Worm (Caenorhabditis elegans) whole organism, L4 larva: ENCODE results near the gene ZK899.5.
"Not testable (repeated sequence)": the region's sequence is repeated elsewhere in the genome, so short reads cannot be mapped to it uniquely, and the experiment has no call there.

Source experiments
- F26F4.8 ChIP-seq: fragments of 200-800 bp; sonication (Bioruptor generic); conservative IDR thresholded peaks from 2 replicates; pipeline ENCODE4 v1.3.6; 2022; ENCODE audit warnings: missing genetic modification characterization, missing compliant biosample characterization
- F44E2.7 ChIP-seq: fragments of 200-800 bp; sonication (Bioruptor generic); IDR thresholded peaks from 2 replicates; pipeline ENCODE4 v2.1.2; 2022; ENCODE audit warnings: missing genetic modification characterization, missing compliant biosample characterization
- T20F7.1 ChIP-seq: fragments of 200-800 bp; sonication (Bioruptor generic); optimal IDR thresholded peaks from 2 replicates; lab custom pipeline; 2018; ENCODE audit warnings: mild to moderate bottlenecking, missing genetic modification characterization, missing compliant biosample characterization
- T26A8.4 ChIP-seq: fragments of 200-800 bp; sonication (Bioruptor generic); IDR thresholded peaks from 2 replicates; pipeline ENCODE4 v1.3.6; 2022; ENCODE audit warnings: missing genetic modification characterization, missing compliant biosample characterization
- ZK546.5 ChIP-seq, 2 experiments: sonication (generic microtip); optimal IDR thresholded peaks; 2 replicates each; lab custom pipeline; 2017; ENCODE audit warnings: missing biosample characterization in 2 of 2, missing genetic modification characterization in 2 of 2
- aha-1 ChIP-seq: fragments of 150-350 bp; peaks from one replicate; lab custom pipeline; 2014; ENCODE audit warnings: missing biosample characterization, missing genetic modification characterization
- aly-2 ChIP-seq: sonication (generic microtip); optimal IDR thresholded peaks from 2 replicates; lab custom pipeline; 2018; ENCODE audit warnings: missing biosample characterization, missing genetic modification characterization
- ceh-28 ChIP-seq: fragments of 150-350 bp; optimal IDR thresholded peaks from 2 replicates; lab custom pipeline; 2014; ENCODE audit warnings: missing biosample characterization, missing genetic modification reagents, missing genetic modification characterization
- ceh-32 ChIP-seq: sonication (generic microtip); optimal IDR thresholded peaks from 2 replicates; lab custom pipeline; 2016; ENCODE audit warnings: mild to moderate bottlenecking, missing genetic modification characterization, missing compliant biosample characterization; ENCODE audit not compliant: poor library complexity
- ceh-44 ChIP-seq: fragments of 200-800 bp; sonication (Bioruptor generic); IDR thresholded peaks from 2 replicates; pipeline ENCODE4 v1.3.6; 2022; ENCODE audit warnings: missing genetic modification reagents, missing genetic modification characterization, missing compliant biosample characterization
- ceh-62 ChIP-seq: sonication (generic microtip); optimal IDR thresholded peaks from 2 replicates; lab custom pipeline; 2017; ENCODE audit warnings: missing biosample characterization, missing genetic modification characterization
- ces-1 ChIP-seq: fragments of 150-350 bp; sonication (generic microtip); optimal IDR thresholded peaks from 4 replicates; lab custom pipeline; 2014; ENCODE audit warnings: missing biosample characterization, missing genetic modification reagents, missing genetic modification characterization
- cey-2 ChIP-seq: sonication (generic microtip); optimal IDR thresholded peaks from 3 replicates; lab custom pipeline; 2017; ENCODE audit warnings: missing genetic modification characterization, mild to moderate bottlenecking, missing compliant biosample characterization, antibody characterized with exemption, borderline replicate concordance; ENCODE audit not compliant: insufficient read depth
- daf-12 ChIP-seq: fragments of 150-350 bp; optimal IDR thresholded peaks from 2 replicates; lab custom pipeline; 2014; ENCODE audit warnings: missing biosample characterization, missing genetic modification reagents, missing genetic modification characterization
- daf-8 ChIP-seq: fragments of 200-800 bp; sonication (Bioruptor generic); IDR thresholded peaks from 2 replicates; pipeline ENCODE4 v1.3.6; 2022; ENCODE audit warnings: missing genetic modification characterization, missing compliant biosample characterization
- dmd-6 ChIP-seq: fragments of 200-800 bp; sonication (Bioruptor generic); IDR thresholded peaks from 2 replicates; pipeline ENCODE4 v1.3.6; 2022; ENCODE audit warnings: missing genetic modification reagents, missing genetic modification characterization, missing compliant biosample characterization
- dmd-9 ChIP-seq: fragments of 200-800 bp; sonication (Bioruptor generic); IDR thresholded peaks from 2 replicates; pipeline ENCODE4 v1.3.6; 2022; ENCODE audit warnings: missing genetic modification reagents, missing genetic modification characterization, missing compliant biosample characterization
- dpl-1 ChIP-seq: fragments of 150-350 bp; optimal IDR thresholded peaks from 2 replicates; lab custom pipeline; 2014; ENCODE audit warnings: missing biosample characterization, missing genetic modification reagents, missing genetic modification characterization
- egl-43 ChIP-seq: fragments of 200-800 bp; sonication (Bioruptor generic); IDR thresholded peaks from 2 replicates; pipeline ENCODE4 v1.3.6; 2022; ENCODE audit warnings: missing genetic modification reagents, missing genetic modification characterization, missing compliant biosample characterization
- gei-8 ChIP-seq: fragments of 200-800 bp; sonication (Bioruptor generic); optimal IDR thresholded peaks from 2 replicates; lab custom pipeline; 2018; ENCODE audit warnings: mild to moderate bottlenecking, missing genetic modification characterization, missing compliant biosample characterization
- hif-1 ChIP-seq, 2 experiments: sonication (generic microtip); optimal IDR thresholded peaks; 2 replicates each; lab custom pipeline; 2016 to 2017; ENCODE audit warnings: missing compliant biosample characterization in 2 of 2, missing genetic modification characterization in 2 of 2, missing genetic modification reagents in 2 of 2, missing genotype in 2 of 2, mild to moderate bottlenecking in 1 of 2
- hlh-11 ChIP-seq: fragments of 200-800 bp; sonication (Bioruptor generic); optimal IDR thresholded peaks from 2 replicates; lab custom pipeline; 2018; ENCODE audit warnings: mild to moderate bottlenecking, missing genetic modification characterization, missing compliant biosample characterization
- lin-13 ChIP-seq: fragments of 150-350 bp; optimal IDR thresholded peaks from 2 replicates; lab custom pipeline; 2014; ENCODE audit warnings: missing biosample characterization, missing genetic modification reagents, missing genetic modification characterization
- madf-9 ChIP-seq: fragments of 200-800 bp; sonication (Bioruptor generic); conservative IDR thresholded peaks from 2 replicates; pipeline ENCODE4 v1.3.6; 2022; ENCODE audit warnings: missing genetic modification reagents, missing genetic modification characterization, missing compliant biosample characterization
- mep-1 ChIP-seq: fragments of 150-350 bp; sonication (generic microtip); optimal IDR thresholded peaks from 3 replicates; lab custom pipeline; 2014; ENCODE audit warnings: missing biosample characterization, missing genetic modification characterization
- mxl-3 ChIP-seq: fragments of 200-800 bp; sonication (Bioruptor generic); optimal IDR thresholded peaks from 2 replicates; lab custom pipeline; 2018; ENCODE audit warnings: mild to moderate bottlenecking, missing genetic modification characterization, missing compliant biosample characterization
- nhr-10 ChIP-seq: fragments of 150-350 bp; optimal IDR thresholded peaks from 2 replicates; lab custom pipeline; 2014; ENCODE audit warnings: missing biosample characterization, missing genetic modification characterization
- nhr-237 ChIP-seq: sonication (generic microtip); optimal IDR thresholded peaks from 2 replicates; lab custom pipeline; 2017; ENCODE audit warnings: missing biosample characterization, missing genetic modification characterization
- nhr-25 ChIP-seq: sonication (generic microtip); optimal IDR thresholded peaks from 2 replicates; lab custom pipeline; 2017; ENCODE audit warnings: missing genetic modification characterization, mild to moderate bottlenecking, missing compliant biosample characterization, antibody characterized with exemption, moderate library complexity, borderline replicate concordance; ENCODE audit not compliant: insufficient read depth
- nhr-41 ChIP-seq: fragments of 200-800 bp; sonication (Bioruptor generic); IDR thresholded peaks from 2 replicates; pipeline ENCODE4 v1.3.6; 2022; ENCODE audit warnings: missing genetic modification reagents, missing genetic modification characterization, missing compliant biosample characterization
- nhr-6 ChIP-seq: fragments of 150-350 bp; optimal IDR thresholded peaks from 2 replicates; lab custom pipeline; 2014; ENCODE audit warnings: missing biosample characterization, missing genetic modification characterization
- nhr-77 ChIP-seq: fragments of 150-350 bp; optimal IDR thresholded peaks from 2 replicates; lab custom pipeline; 2014; ENCODE audit warnings: missing biosample characterization, missing genetic modification characterization
- pha-4 ChIP-seq, 2 experiments: fragments of 150-350 bp in 1 of 2; fragments of 200-800 bp in 1 of 2; sonication (Bioruptor generic) in 1 of 2; IDR thresholded peaks in 1 of 2; optimal IDR thresholded peaks in 1 of 2; 2 replicates each; pipeline versions ENCODE4 v1.3.6 to Lab custom; 2014 to 2022; ENCODE audit warnings: missing genetic modification characterization in 2 of 2, missing genetic modification reagents in 2 of 2, missing biosample characterization in 1 of 2, missing compliant biosample characterization in 1 of 2
- pqm-1 ChIP-seq: sonication (generic microtip); optimal IDR thresholded peaks from 2 replicates; lab custom pipeline; 2017; ENCODE audit warnings: missing biosample characterization, missing genetic modification characterization
- snpc-1.2 ChIP-seq: fragments of 200-800 bp; sonication (Bioruptor generic); IDR thresholded peaks from 2 replicates; pipeline ENCODE4 v1.3.6; 2022; ENCODE audit warnings: missing genetic modification reagents, missing genetic modification characterization, missing compliant biosample characterization
- snpc-4 ChIP-seq: fragments of 150-350 bp; optimal IDR thresholded peaks from 2 replicates; lab custom pipeline; 2014; ENCODE audit warnings: missing biosample characterization, missing genetic modification characterization
- tra-1 ChIP-seq: fragments of 200-800 bp; sonication (Bioruptor generic); IDR thresholded peaks from 2 replicates; pipeline ENCODE4 v1.3.6; 2022; ENCODE audit warnings: missing genetic modification reagents, missing genetic modification characterization, missing compliant biosample characterization
- ztf-11 ChIP-seq: fragments of 150-350 bp; optimal IDR thresholded peaks from 2 replicates; lab custom pipeline; 2014; ENCODE audit warnings: missing biosample characterization, missing genetic modification characterization

ZK899.5 gene

DNA sequence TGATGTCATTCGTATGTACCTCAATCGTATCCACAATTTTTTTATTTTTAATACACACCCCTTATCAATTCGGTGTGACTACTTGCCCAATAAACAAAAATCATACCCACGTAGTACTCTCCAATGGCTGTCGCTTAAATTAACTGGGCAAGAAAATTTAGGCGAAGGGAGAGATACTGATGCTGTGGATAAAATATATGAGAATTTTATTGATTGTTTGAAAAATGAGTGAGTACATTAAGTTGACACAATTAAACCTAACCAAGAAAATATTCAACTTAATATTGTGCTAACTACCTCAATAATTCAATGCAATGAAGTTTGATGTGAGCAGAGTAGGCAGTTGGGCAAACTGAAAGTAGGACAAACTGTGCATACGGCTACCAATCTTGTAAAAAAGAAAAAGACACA lies 5.0 kb upstream of the ZK899.5 start (continued):
- TF ChIP-seq daf-12 (tag; lab: Kevin White, UChicago) (no peak), ceh-44 (GFP tag; lab: Robert Waterston, UW) (peak; percentile 59; the same call in 1 of the 2 replicates), mep-1 (tag; lab: Kevin White, UChicago) (peak; percentile 100), pha-4 (GFP tag; IDR thresholded peaks at IDR 0.05; lab: Robert Waterston, UW) (peak; percentile 97), pha-4 (tag; optimal IDR thresholded peaks at IDR 0.05; lab: Kevin White, UChicago) (peak; percentile 99), dpl-1 (GFP tag; lab: Kevin White, UChicago) (peak; percentile 75), hlh-11 (peak; percentile 97), hif-1 (tag; optimal IDR thresholded peaks at IDR 0.05; lab: Kevin White, UChicago) (peak; percentile 65 to 89), dmd-6 (GFP tag; lab: Robert Waterston, UW) (peak; percentile 97), egl-43 (GFP tag; lab: Robert Waterston, UW) (peak; percentile 96), aha-1 (tag; lab: Kevin White, UChicago) (peak; percentile 100), nhr-41 (GFP tag; lab: Robert Waterston, UW) (peak; percentile 75), nhr-10 (tag; lab: Kevin White, UChicago) (peak; percentile 100), nhr-25 (tag; lab: Kevin White, UChicago) (peak; percentile 98)

DNA sequence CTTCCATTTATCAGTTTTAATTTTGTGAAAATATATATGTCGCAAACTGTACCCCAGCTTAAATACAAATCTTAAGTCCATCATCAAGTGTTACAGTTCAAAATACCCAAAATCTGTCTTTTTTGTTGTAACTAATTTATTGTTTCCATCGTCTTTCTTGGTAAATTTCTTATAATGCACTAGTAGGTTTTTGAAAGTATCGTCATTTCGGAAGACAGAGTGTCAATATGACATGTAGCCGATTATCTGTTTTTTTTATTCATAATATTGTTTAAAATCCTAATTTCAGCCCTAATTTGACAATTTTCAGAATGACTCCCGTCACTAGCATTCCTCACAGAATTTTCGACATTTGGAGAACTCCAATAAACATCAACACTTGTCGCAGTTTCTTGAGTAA lies 2.3 kb upstream of the ZK899.5 start, which contains the start of gene ZK899.6:
TSS of gene ZK899.6 (plus strand) at position 301 of the 400 bp plus-strand sequence.
- not testable (repeated sequence) for TF ChIP-seq tra-1 (GFP tag; lab: Robert Waterston, UW); aha-1 (tag; lab: Kevin White, UChicago); ztf-11 (tag; lab: Kevin White, UChicago)

DNA sequence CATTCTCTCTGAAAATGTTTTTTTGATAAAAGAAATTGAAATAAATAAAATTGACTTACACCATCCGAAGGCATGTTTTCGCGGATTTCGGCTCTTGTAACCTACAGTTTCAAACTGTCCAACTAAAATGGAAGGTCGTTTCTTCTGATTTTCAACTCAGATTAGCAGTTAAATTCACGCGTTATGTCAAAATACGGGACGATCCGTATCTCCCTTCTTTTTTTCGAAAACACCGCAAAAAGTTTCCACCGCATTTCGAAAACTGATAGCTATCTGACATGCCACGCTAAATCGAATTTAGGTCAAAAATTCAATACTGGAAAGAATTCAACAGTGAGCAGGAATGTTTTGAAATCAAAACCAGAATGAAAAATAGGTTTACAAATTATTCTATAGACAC lies 2.6 kb downstream of the ZK899.5 start, which contains the start of gene tba-8:
TSS of gene tba-8 (minus strand) at position 207 of the 400 bp plus-strand sequence.
- TF ChIP-seq lin-13 (GFP tag; lab: Kevin White, UChicago) (no peak), ceh-62 (no peak), snpc-4 (tag; lab: Kevin White, UChicago) (no peak), F44E2.7 (GFP tag; lab: Robert Waterston, UW) (no peak)

DNA sequence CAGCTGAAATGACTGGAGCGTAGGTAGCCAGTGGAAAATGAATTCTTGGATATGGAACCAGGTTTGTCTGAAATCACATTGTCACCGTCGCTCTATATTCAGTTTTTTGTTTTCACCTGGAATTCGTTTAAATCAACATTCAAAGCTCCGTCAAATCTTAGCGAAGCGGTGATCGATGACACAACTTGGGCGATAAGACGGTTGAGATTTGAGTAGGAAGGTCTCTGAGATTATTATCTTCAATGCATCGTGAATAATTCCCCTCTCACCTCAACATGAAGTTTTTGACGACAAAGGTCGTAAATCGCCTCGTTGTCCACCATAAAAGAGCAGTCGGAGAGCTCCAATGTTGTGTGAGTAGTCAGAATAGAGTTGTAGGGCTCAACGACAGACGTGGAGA lies 4.2 kb downstream of the ZK899.5 start:
- TF ChIP-seq snpc-1.2 (GFP tag; lab: Robert Waterston, UW): no peak
- no peak for TF ChIP-seq madf-9 (GFP tag; lab: Robert Waterston, UW)
- TF ChIP-seq gei-8 (GFP tag; lab: Kevin White, UChicago): no peak
- no peak for TF ChIP-seq daf-8 (GFP tag; lab: Robert Waterston, UW)
- TF ChIP-seq ceh-32 (tag; lab: Kevin White, UChicago): no peak
- TF ChIP-seq nhr-237 (tag; lab: Kevin White, UChicago): no peak
- TF ChIP-seq aly-2 (tag; lab: Kevin White, UChicago): no peak
- TF ChIP-seq pqm-1 (tag; lab: Kevin White, UChicago): no peak
- no peak for TF ChIP-seq ceh-44 (GFP tag; lab: Robert Waterston, UW)
- TF ChIP-seq ceh-28 (tag; lab: Kevin White, UChicago): no peak
- TF ChIP-seq cey-2: no peak
- no peak for TF ChIP-seq T26A8.4
- TF ChIP-seq mxl-3 (GFP tag; lab: Kevin White, UChicago): no peak
- TF ChIP-seq dmd-9 (GFP tag; lab: Robert Waterston, UW): no peak
- TF ChIP-seq nhr-77: no peak
- TF ChIP-seq F26F4.8 (GFP tag; lab: Robert Waterston, UW): no peak
- TF ChIP-seq nhr-6 (tag; lab: Kevin White, UChicago): no peak
- no peak for TF ChIP-seq T20F7.1 (GFP tag; lab: Kevin White, UChicago)
- no peak for TF ChIP-seq ces-1 (GFP tag; lab: Kevin White, UChicago)
- TF ChIP-seq ZK546.5 (tag; optimal IDR thresholded peaks at IDR 0.05; lab: Kevin White, UChicago): no peak
- TF ChIP-seq, all 104 proteins: peak for 0
